Worm (Caenorhabditis elegans) whole organism, late embryonic: Measurements from ENCODE around the gene Y39A3A.4.

ENCODE experiments used
- F13H6.1 ChIP-seq: sonication (generic microtip); optimal IDR thresholded peaks from 2 replicates; lab custom pipeline; 2016; ENCODE audit warnings: missing genetic modification characterization, missing compliant biosample characterization
- Y22D7AL.16 ChIP-seq: sonication (generic microtip); optimal IDR thresholded peaks from 2 replicates; lab custom pipeline; 2016; ENCODE audit warnings: missing genetic modification characterization, missing compliant biosample characterization
- ahr-1 ChIP-seq: sonication (generic microtip); optimal IDR thresholded peaks from 2 replicates; lab custom pipeline; 2016; ENCODE audit warnings: missing genetic modification characterization, missing compliant biosample characterization
- ama-1 ChIP-seq: fragments of 150-350 bp; optimal IDR thresholded peaks from 2 replicates; lab custom pipeline; 2014
- ceh-18 ChIP-seq: sonication (generic microtip); optimal IDR thresholded peaks from 2 replicates; lab custom pipeline; 2016; ENCODE audit warnings: missing genetic modification characterization, missing compliant biosample characterization
- ceh-19 ChIP-seq: fragments of 200-800 bp; sonication (Bioruptor generic); optimal IDR thresholded peaks from 2 replicates; lab custom pipeline; 2018; ENCODE audit warnings: mild to moderate bottlenecking, missing genetic modification characterization, missing compliant biosample characterization
- ceh-22 ChIP-seq: sonication (generic microtip); optimal IDR thresholded peaks from 2 replicates; lab custom pipeline; 2017; ENCODE audit warnings: missing biosample characterization, missing genetic modification characterization
- ceh-24 ChIP-seq: sonication (generic microtip); optimal IDR thresholded peaks from 2 replicates; lab custom pipeline; 2016; ENCODE audit warnings: mild to moderate bottlenecking, missing genetic modification characterization, missing compliant biosample characterization
- ceh-30 ChIP-seq: fragments of 150-350 bp; optimal IDR thresholded peaks from 2 replicates; lab custom pipeline; 2014; ENCODE audit warnings: missing biosample characterization, missing genetic modification characterization
- ceh-31 ChIP-seq: sonication (generic microtip); optimal IDR thresholded peaks from 2 replicates; lab custom pipeline; 2016; ENCODE audit warnings: missing genetic modification characterization, missing compliant biosample characterization
- ceh-34 ChIP-seq: sonication (generic microtip); optimal IDR thresholded peaks from 2 replicates; lab custom pipeline; 2016; ENCODE audit warnings: mild to moderate bottlenecking, missing genetic modification characterization, missing compliant biosample characterization
- ceh-45 ChIP-seq: fragments of 200-800 bp; sonication (Bioruptor generic); IDR thresholded peaks from 2 replicates; pipeline ENCODE4 v1.3.6; 2022; ENCODE audit warnings: missing genetic modification reagents, missing genetic modification characterization, missing compliant biosample characterization
- ceh-48 ChIP-seq: sonication (generic microtip); optimal IDR thresholded peaks from 2 replicates; lab custom pipeline; 2016; ENCODE audit warnings: missing genetic modification characterization, inconsistent platforms, missing compliant biosample characterization
- ceh-6 ChIP-seq: fragments of 200-800 bp; sonication (Bioruptor generic); optimal IDR thresholded peaks from 2 replicates; lab custom pipeline; 2018; ENCODE audit warnings: mild to moderate bottlenecking, missing genetic modification characterization, missing compliant biosample characterization
- ceh-9 ChIP-seq: sonication (generic microtip); optimal IDR thresholded peaks from 2 replicates; lab custom pipeline; 2016; ENCODE audit warnings: mild to moderate bottlenecking, missing genetic modification characterization, inconsistent platforms, missing compliant biosample characterization
- ets-4 ChIP-seq: sonication (generic microtip); optimal IDR thresholded peaks from 2 replicates; lab custom pipeline; 2016; ENCODE audit warnings: missing genetic modification characterization, missing compliant biosample characterization
- fkh-10 ChIP-seq: fragments of 150-350 bp; optimal IDR thresholded peaks from 2 replicates; lab custom pipeline; 2014; ENCODE audit warnings: missing biosample characterization, missing genetic modification reagents, missing genetic modification characterization
- fkh-6 ChIP-seq: sonication (generic microtip); optimal IDR thresholded peaks from 2 replicates; lab custom pipeline; 2016; ENCODE audit warnings: missing genetic modification characterization, missing compliant biosample characterization
- gmeb-2 ChIP-seq: sonication (generic microtip); optimal IDR thresholded peaks from 2 replicates; lab custom pipeline; 2016; ENCODE audit warnings: missing genetic modification characterization, inconsistent platforms, missing compliant biosample characterization
- hlh-13 ChIP-seq: fragments of 200-800 bp; sonication (Bioruptor generic); optimal IDR thresholded peaks from 2 replicates; lab custom pipeline; 2018; ENCODE audit warnings: mild to moderate bottlenecking, missing genetic modification characterization, missing compliant biosample characterization
- hlh-6 ChIP-seq: sonication (generic microtip); optimal IDR thresholded peaks from 2 replicates; lab custom pipeline; 2016; ENCODE audit warnings: missing genotype, missing genetic modification characterization, missing compliant biosample characterization
- madf-2 ChIP-seq: sonication (generic microtip); optimal IDR thresholded peaks from 2 replicates; lab custom pipeline; 2017; ENCODE audit warnings: missing genetic modification characterization, missing compliant biosample characterization
- nfya-1 ChIP-seq: sonication (generic microtip); optimal IDR thresholded peaks from 2 replicates; lab custom pipeline; 2017; ENCODE audit warnings: missing genetic modification characterization, mild to moderate bottlenecking, missing compliant biosample characterization, antibody characterized with exemption, moderate library complexity
- npax-4 ChIP-seq: sonication (generic microtip); optimal IDR thresholded peaks from 2 replicates; lab custom pipeline; 2016; ENCODE audit warnings: missing genetic modification characterization, missing compliant biosample characterization
- pag-3 ChIP-seq: sonication (generic microtip); optimal IDR thresholded peaks from 2 replicates; lab custom pipeline; 2016; ENCODE audit warnings: missing compliant biosample characterization, missing genetic modification characterization, borderline replicate concordance
- pha-2 ChIP-seq: sonication (generic microtip); optimal IDR thresholded peaks from 2 replicates; lab custom pipeline; 2017; ENCODE audit warnings: mild to moderate bottlenecking, missing genetic modification characterization, missing compliant biosample characterization
- pha-4 ChIP-seq: fragments of 150-350 bp; optimal IDR thresholded peaks from 2 replicates; lab custom pipeline; 2018; ENCODE audit warnings: missing biosample characterization, missing genetic modification reagents, missing genetic modification characterization
- pqm-1 ChIP-seq: sonication (generic microtip); optimal IDR thresholded peaks from 2 replicates; lab custom pipeline; 2016; ENCODE audit warnings: missing genetic modification characterization, missing compliant biosample characterization
- pros-1 ChIP-seq: fragments of 150-350 bp; optimal IDR thresholded peaks from 2 replicates; lab custom pipeline; 2014; ENCODE audit warnings: missing biosample characterization, missing genetic modification reagents, missing genetic modification characterization
- ref-2 ChIP-seq: sonication (generic microtip); optimal IDR thresholded peaks from 2 replicates; lab custom pipeline; 2016; ENCODE audit warnings: missing genetic modification characterization, missing compliant biosample characterization
- rnt-1 ChIP-seq: sonication (generic microtip); optimal IDR thresholded peaks from 2 replicates; lab custom pipeline; 2016; ENCODE audit warnings: missing genetic modification characterization, missing compliant biosample characterization
- sox-4 ChIP-seq: sonication (generic microtip); optimal IDR thresholded peaks from 2 replicates; lab custom pipeline; 2017; ENCODE audit warnings: mild to moderate bottlenecking, missing genetic modification characterization, inconsistent platforms, missing compliant biosample characterization
- unc-42 ChIP-seq: sonication (generic microtip); optimal IDR thresholded peaks from 2 replicates; lab custom pipeline; 2016; ENCODE audit warnings: missing genotype, missing genetic modification characterization, missing compliant biosample characterization
- unc-55 ChIP-seq: sonication (generic microtip); optimal IDR thresholded peaks from 2 replicates; lab custom pipeline; 2017; ENCODE audit warnings: missing biosample characterization, missing genetic modification reagents, missing genetic modification characterization
- zip-5 ChIP-seq: sonication (generic microtip); optimal IDR thresholded peaks from 2 replicates; lab custom pipeline; 2016; ENCODE audit warnings: missing genetic modification characterization, missing compliant biosample characterization

Gene Y39A3A.4

ce11 chrIII:2100842-2101241, 24.4 kb upstream of the Y39A3A.4 start (continued):
- TF ChIP-seq ets-4 (tag; lab: Kevin White, UChicago) (no peak), ceh-48 (tag; lab: Kevin White, UChicago) (peak; percentile 95), ceh-18 (tag; lab: Kevin White, UChicago) (peak; percentile 76), unc-55 (peak; percentile 43), fkh-6 (tag; lab: Kevin White, UChicago) (peak; percentile 23), F13H6.1 (no peak), rnt-1 (peak; percentile 15), ama-1 (lab: Kevin White, UChicago) (no peak), ceh-6 (GFP tag; lab: Kevin White, UChicago) (no peak), sox-4 (tag; lab: Kevin White, UChicago) (no peak), ceh-9 (tag; lab: Kevin White, UChicago) (no peak), ceh-31 (peak; percentile 69), ceh-34 (tag; lab: Kevin White, UChicago) (peak; percentile 71), ceh-19 (GFP tag; lab: Kevin White, UChicago) (peak; percentile 50), npax-4 (tag; lab: Kevin White, UChicago) (no peak)

- no peak for TF ChIP-seq pha-2 (tag; lab: Kevin White, UChicago)
- no peak for TF ChIP-seq gmeb-2 (tag; lab: Kevin White, UChicago)
- TF ChIP-seq pqm-1 (tag; lab: Kevin White, UChicago), result no peak
- TF ChIP-seq Y22D7AL.16, result no peak
- TF ChIP-seq unc-55, result no peak
- no peak for TF ChIP-seq ahr-1 (tag; lab: Kevin White, UChicago)
- no peak for TF ChIP-seq ceh-45 (GFP tag; lab: Robert Waterston, UW)
- no peak for TF ChIP-seq nfya-1 (tag; lab: Kevin White, UChicago)
- no peak for TF ChIP-seq zip-5 (tag; lab: Kevin White, UChicago)
- TF ChIP-seq pag-3 (tag; lab: Kevin White, UChicago), result no peak
- TF ChIP-seq ref-2 (tag; lab: Kevin White, UChicago), result no peak
- TF ChIP-seq hlh-13 (GFP tag; lab: Kevin White, UChicago), result no peak
- TF ChIP-seq pros-1 (tag; lab: Kevin White, UChicago), result no peak
- TF ChIP-seq ceh-30 (tag; lab: Kevin White, UChicago), result no peak
- TF ChIP-seq pha-4 (tag; lab: Kevin White, UChicago), result no peak
These were observed 23.5 kb upstream of the Y39A3A.4 start for ce11 chrIII:2099808-2100366.

- TF ChIP-seq ref-2 (tag; lab: Kevin White, UChicago) (no peak), madf-2 (no peak), ceh-22 (tag; lab: Kevin White, UChicago) (no peak), ceh-48 (tag; lab: Kevin White, UChicago) (peak; percentile 59), unc-55 (no peak), hlh-6 (tag; lab: Kevin White, UChicago) (no peak), ceh-24 (tag; lab: Kevin White, UChicago) (no peak), ceh-18 (tag; lab: Kevin White, UChicago) (no peak)
These were observed 21.8 kb upstream of the Y39A3A.4 start for ce11 chrIII:2098185-2098584.

DNA sequence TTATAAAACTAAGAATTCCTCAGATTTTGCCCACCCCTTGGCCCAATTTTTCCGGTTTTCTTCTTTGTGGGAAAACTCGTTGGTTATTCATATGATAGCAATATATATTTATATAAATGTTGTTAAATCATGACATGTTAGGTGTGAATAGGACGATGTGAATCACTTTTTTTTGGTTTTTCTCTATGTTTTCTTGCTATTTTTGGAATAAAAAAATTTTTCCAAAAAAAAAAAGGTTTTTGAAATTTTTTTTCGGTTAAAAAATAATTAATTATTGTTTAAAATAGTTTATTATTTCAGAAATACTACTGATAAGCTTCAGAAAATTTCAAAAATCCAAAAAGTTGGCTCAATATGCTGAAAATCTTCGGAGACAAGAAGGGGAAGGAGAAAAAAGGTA, 16.0 kb upstream of the Y39A3A.4 start, which contains the start of gene Y48G9A.9:
Y48G9A.9 (plus strand) TSS at position 301 of the 400 bp plus-strand sequence.
- TF ChIP-seq ceh-30 (tag; lab: Kevin White, UChicago) (no peak), pag-3 (tag; lab: Kevin White, UChicago) (no peak), fkh-10 (GFP tag; lab: Kevin White, UChicago) (no peak), ceh-18 (tag; lab: Kevin White, UChicago) (no peak), unc-42 (tag; lab: Kevin White, UChicago) (no peak)
- TF ChIP-seq, all 69 proteins: peak for 0
